Fruit fly (Drosophila melanogaster) whole organism, adult: Measurements from ENCODE around the gene Cad99C.

Experiments
- CG12768 ChIP-seq: fragments of 200-800 bp; sonication (Bioruptor generic); optimal IDR thresholded peaks from 2 replicates; lab custom pipeline; 2017; ENCODE audit warnings: missing biosample characterization, missing genetic modification characterization, mild to moderate bottlenecking, moderate library complexity, missing genetic modification reagents
- CG1620 ChIP-seq: fragments of 200-800 bp; sonication (Bioruptor generic); optimal IDR thresholded peaks from 2 replicates; lab custom pipeline; 2016; ENCODE audit warnings: missing biosample characterization, missing genetic modification characterization
- CG33017 ChIP-seq: fragments of 200-800 bp; sonication (Bioruptor generic); optimal IDR thresholded peaks from 2 replicates; lab custom pipeline; 2018; ENCODE audit warnings: missing biosample characterization, mild to moderate bottlenecking, missing genetic modification characterization, moderate library complexity
- CG7045 ChIP-seq: fragments of 200-800 bp; sonication (Bioruptor generic); optimal IDR thresholded peaks from 2 replicates; lab custom pipeline; 2017; ENCODE audit warnings: missing biosample characterization, mild to moderate bottlenecking, missing genetic modification characterization
- Crg-1 ChIP-seq: fragments of 200-800 bp; sonication (Bioruptor generic); optimal IDR thresholded peaks from 2 replicates; lab custom pipeline; 2016; ENCODE audit warnings: missing biosample characterization, missing genetic modification characterization
- Hr96 ChIP-seq: fragments of 200-800 bp; sonication (Bioruptor generic); optimal IDR thresholded peaks from 2 replicates; lab custom pipeline; 2016; ENCODE audit warnings: missing biosample characterization, missing genetic modification characterization
- bab1 ChIP-seq: fragments of 200-800 bp; sonication (Bioruptor generic); optimal IDR thresholded peaks from 3 replicates; lab custom pipeline; 2019; ENCODE audit warnings: missing biosample characterization, mild to moderate bottlenecking, missing genetic modification characterization, moderate library complexity
- cnc ChIP-seq, 2 experiments: fragments of >200 bp; optimal IDR thresholded peaks; 2 replicates each; lab custom pipeline; 2017
- ovo ChIP-seq: fragments of 200-800 bp; sonication (Bioruptor generic); optimal IDR thresholded peaks from 2 replicates; lab custom pipeline; 2016; ENCODE audit warnings: missing biosample characterization, missing genetic modification characterization
- pad ChIP-seq: fragments of 200-800 bp; sonication (Bioruptor generic); optimal IDR thresholded peaks from 3 replicates; lab custom pipeline; 2017; ENCODE audit warnings: missing biosample characterization, missing genetic modification characterization, mild to moderate bottlenecking, moderate library complexity, missing genetic modification reagents
- tj ChIP-seq: fragments of 200-800 bp; sonication (Bioruptor generic); optimal IDR thresholded peaks from 3 replicates; lab custom pipeline; 2017; ENCODE audit warnings: missing biosample characterization, mild to moderate bottlenecking, missing genetic modification characterization, moderate library complexity

DNA sequence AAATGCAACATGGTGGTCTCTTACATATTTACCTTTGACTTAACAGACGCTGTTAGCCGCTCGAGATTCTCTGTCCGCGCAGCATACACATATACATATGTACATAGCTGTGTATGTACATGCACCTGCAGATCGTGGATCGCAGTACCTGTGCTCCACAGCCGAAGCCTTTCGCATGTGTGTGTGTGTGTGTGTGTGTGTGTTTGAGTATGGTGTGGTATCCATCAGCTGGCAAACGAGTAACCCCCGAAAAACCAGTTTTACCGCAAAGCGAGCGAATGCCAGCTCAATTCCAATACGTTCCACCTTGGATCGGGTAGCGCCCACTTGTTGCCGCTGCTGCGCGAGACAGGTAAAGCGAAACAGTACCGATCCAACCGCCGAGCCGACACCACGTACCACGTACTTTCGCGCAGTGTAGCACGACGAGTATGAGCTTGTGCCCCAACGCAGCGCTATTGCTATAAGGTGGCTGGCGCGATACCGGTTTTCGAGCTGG is at the start of gene Cad99C:
- TF ChIP-seq CG33017 (tag; lab: Kevin White, UChicago) (no peak), cnc (optimal IDR thresholded peaks at IDR 0.05; lab: Kevin White, UChicago) (no peak), CG7045 (GFP tag; lab: Kevin White, UChicago) (no peak), bab1 (GFP tag; lab: Kevin White, UChicago) (no peak), Hr96 (GFP tag; lab: Kevin White, UChicago) (no peak), CG12768 (GFP tag; lab: Kevin White, UChicago) (no peak), tj (peak; percentile 46), CG1620 (GFP tag; lab: Kevin White, UChicago) (no peak), ovo (GFP tag; lab: Kevin White, UChicago) (peak; percentile 5), pad (GFP tag; lab: Kevin White, UChicago) (no peak), Crg-1 (no peak)
